Worm (Caenorhabditis elegans): Measurements from ENCODE around the gene pud-3.
A peak's percentile ranks its signal among the peaks of the same experiment; 100 is the strongest.

The pud-3 gene

ce11 chrV:2285107-2285506 lies 39.8 kb downstream of the pud-3 start, which contains the start of gene nhr-227:
Gene nhr-227, plus strand, starts transcription at chrV:2285432.
- TF ChIP-seq mec-3 (tag; optimal IDR thresholded peaks at IDR 0.05; ENCODE audit: borderline replicate concordance) (no peak), tbx-2 (tag; optimal IDR thresholded peaks at IDR 0.05) (no peak), pax-1 (tag; optimal IDR thresholded peaks at IDR 0.05) (no peak), ztf-16 (tag; optimal IDR thresholded peaks at IDR 0.05) (no peak), odd-2 (tag; optimal IDR thresholded peaks at IDR 0.05) (no peak), ceh-45 (GFP tag; IDR thresholded peaks at IDR 0.05) (no peak), gmeb-2 (tag; optimal IDR thresholded peaks at IDR 0.05) (no peak), unc-86 (tag; optimal IDR thresholded peaks at IDR 0.05) (no peak), hlh-8 (tag; optimal IDR thresholded peaks at IDR 0.05) (no peak), C38D4.7 (GFP tag; optimal IDR thresholded peaks at IDR 0.05) (no peak), ceh-14 (tag; optimal IDR thresholded peaks at IDR 0.05) (no peak), K09A11.1 (tag; optimal IDR thresholded peaks at IDR 0.05; ENCODE audit: insufficient read depth) (no peak), lim-6 (tag; optimal IDR thresholded peaks at IDR 0.05) (no peak), unc-3 (GFP tag; conservative IDR thresholded peaks at IDR 0.05) (no peak), unc-3 (tag; optimal IDR thresholded peaks at IDR 0.05) (no peak)

ce11 chrV:2281499-2281898 lies 43.5 kb downstream of the pud-3 start, which contains the start of gene nhr-228:
Gene nhr-228, plus strand, starts transcription at chrV:2281759.
- TF ChIP-seq nfya-1 (tag; optimal IDR thresholded peaks at IDR 0.05) = peak; percentile 3
- TF ChIP-seq pros-1 (tag; optimal IDR thresholded peaks at IDR 0.05) = no peak
- TF ChIP-seq dve-1 (tag; optimal IDR thresholded peaks at IDR 0.05) = peak; percentile 29
- TF ChIP-seq unc-42 (tag; optimal IDR thresholded peaks at IDR 0.05) = peak; percentile 13
- no peak for TF ChIP-seq elt-2 (tag; optimal IDR thresholded peaks at IDR 0.05)
- peak; percentile 35 for TF ChIP-seq ceh-34 (tag; optimal IDR thresholded peaks at IDR 0.05)
- TF ChIP-seq ceh-2 (tag; optimal IDR thresholded peaks at IDR 0.05) = peak; percentile 4
- peak; percentile 22 for TF ChIP-seq ceh-31 (tag; optimal IDR thresholded peaks at IDR 0.05)
- peak; percentile 6 for TF ChIP-seq tbx-2 (tag; optimal IDR thresholded peaks at IDR 0.05)
- TF ChIP-seq pax-1 (tag; optimal IDR thresholded peaks at IDR 0.05) = peak; percentile 18
- TF ChIP-seq ceh-18 (tag; optimal IDR thresholded peaks at IDR 0.05) = no peak

ce11 chrV:2278543-2278942 lies 46.4 kb downstream of the pud-3 start, which contains the start of gene fbxa-137:
Gene fbxa-137, plus strand, starts transcription at chrV:2278816.
- TF ChIP-seq ets-4 (tag; optimal IDR thresholded peaks at IDR 0.05) (no peak), pha-2 (tag; optimal IDR thresholded peaks at IDR 0.05) (peak; percentile 7), ahr-1 (tag; optimal IDR thresholded peaks at IDR 0.05) (no peak), fax-1 (tag; optimal IDR thresholded peaks at IDR 0.05) (no peak), pha-4 (tag; optimal IDR thresholded peaks at IDR 0.05) (no peak), ceh-31 (tag; optimal IDR thresholded peaks at IDR 0.05) (peak; percentile 12), ceh-24 (tag; optimal IDR thresholded peaks at IDR 0.05) (no peak), ceh-34 (tag; optimal IDR thresholded peaks at IDR 0.05) (peak; percentile 87), hlh-30 (tag; optimal IDR thresholded peaks at IDR 0.05; ENCODE audit: insufficient read depth) (no peak), nfya-1 (tag; optimal IDR thresholded peaks at IDR 0.05) (peak; percentile 35)

- TF ChIP-seq hlh-30 (tag; optimal IDR thresholded peaks at IDR 0.05; ENCODE audit: insufficient read depth) (peak; percentile 44), pag-3 (tag; optimal IDR thresholded peaks at IDR 0.05; ENCODE audit: borderline replicate concordance) (no peak)
Measured at ce11 chrV:2278052-2278451, 46.9 kb downstream of the pud-3 start, which contains the start of gene nhr-59. Gene nhr-59, minus strand, starts transcription at chrV:2278265.

ce11 chrV:2277260-2277659 lies 47.7 kb downstream of the pud-3 start:
- TF ChIP-seq lim-6 (tag; optimal IDR thresholded peaks at IDR 0.05) (no peak), K02D7.2 (tag; optimal IDR thresholded peaks at IDR 0.05) (no peak), pat-9 (tag; optimal IDR thresholded peaks at IDR 0.05) (no peak), nhr-11 (tag; optimal IDR thresholded peaks at IDR 0.05) (no peak), F13H6.1 (tag; optimal IDR thresholded peaks at IDR 0.05) (no peak), nfya-1 (tag; optimal IDR thresholded peaks at IDR 0.05) (no peak), ceh-30 (tag; optimal IDR thresholded peaks at IDR 0.05) (no peak), che-1 (tag; optimal IDR thresholded peaks at IDR 0.05) (no peak), ttx-3 (tag; optimal IDR thresholded peaks at IDR 0.05) (no peak), elt-2 (tag; optimal IDR thresholded peaks at IDR 0.05) (no peak), C08G9.2 (tag; optimal IDR thresholded peaks at IDR 0.05) (no peak), unc-55 (GFP tag; optimal IDR thresholded peaks at IDR 0.05) (no peak), dmd-4 (tag; optimal IDR thresholded peaks at IDR 0.05; ENCODE audit: borderline replicate concordance) (no peak), hlh-15 (tag; optimal IDR thresholded peaks at IDR 0.05) (no peak), elt-4 (tag; optimal IDR thresholded peaks at IDR 0.05) (no peak), dve-1 (tag; optimal IDR thresholded peaks at IDR 0.05) (no peak), rnt-1 (tag; optimal IDR thresholded peaks at IDR 0.05) (no peak), eyg-1 (tag; optimal IDR thresholded peaks at IDR 0.05) (no peak)

Data from whole organism, late embryonic.